Fruit fly (Drosophila melanogaster) whole organism, embryonic: ENCODE data around the gene Top3alpha.

Source experiments
- Awh ChIP-seq: fragments of 200-800 bp; sonication (Bioruptor generic); IDR thresholded peaks from 2 replicates; pipeline ENCODE4, ENCODE4 v1.3.6; 2022; ENCODE audit warnings: missing biosample characterization, missing genetic modification characterization
- CG10321 ChIP-seq: fragments of 200-800 bp; sonication (Bioruptor generic); IDR thresholded peaks from 2 replicates; pipeline ENCODE4 v1.3.6; 2022; ENCODE audit warnings: missing biosample characterization, missing genetic modification characterization
- CG10431 ChIP-seq: fragments of 200-800 bp; sonication (Bioruptor generic); optimal IDR thresholded peaks from 3 replicates; lab custom pipeline; 2018; ENCODE audit warnings: missing biosample characterization, mild to moderate bottlenecking, missing genetic modification characterization
- CG10462 ChIP-seq: fragments of 200-800 bp; sonication (Bioruptor generic); optimal IDR thresholded peaks from 2 replicates; lab custom pipeline; 2016; ENCODE audit warnings: missing biosample characterization, missing genetic modification characterization
- CG10565 ChIP-seq: fragments of 200-800 bp; sonication (Bioruptor generic); optimal IDR thresholded peaks from 3 replicates; lab custom pipeline; 2016; ENCODE audit warnings: missing biosample characterization, mild to moderate bottlenecking, missing genetic modification characterization
- CG2120 ChIP-seq: fragments of 200-800 bp; sonication (Bioruptor generic); optimal IDR thresholded peaks from 3 replicates; lab custom pipeline; 2016; ENCODE audit warnings: missing biosample characterization, missing genetic modification characterization
- CG2712 ChIP-seq: fragments of 200-800 bp; optimal IDR thresholded peaks from 3 replicates; lab custom pipeline; 2019; ENCODE audit warnings: missing biosample characterization, mild to moderate bottlenecking, missing genetic modification characterization, moderate library complexity
- CG34224 ChIP-seq: fragments of 200-800 bp; sonication (Bioruptor generic); IDR thresholded peaks from 3 replicates; pipeline ENCODE4 v1.3.6; 2022; ENCODE audit warnings: missing biosample characterization, missing genetic modification characterization; ENCODE audit not compliant: partially characterized antibody
- CG4854 ChIP-seq: fragments of 200-800 bp; sonication (Bioruptor generic); optimal IDR thresholded peaks from 2 replicates; lab custom pipeline; 2016; ENCODE audit warnings: missing biosample characterization, missing genetic modification characterization, inconsistent platforms
- CG5953 ChIP-seq: fragments of 200-800 bp; sonication (Bioruptor generic); IDR thresholded peaks from 2 replicates; pipeline ENCODE4 v1.3.6; 2022; ENCODE audit warnings: missing biosample characterization, missing genetic modification characterization
- CG6791 ChIP-seq: fragments of 200-800 bp; sonication (Bioruptor generic); IDR thresholded peaks from 3 replicates; pipeline ENCODE4 v1.3.6; 2022; ENCODE audit warnings: missing biosample characterization, missing genetic modification characterization; ENCODE audit not compliant: partially characterized antibody
- CG8478 ChIP-seq: fragments of >200 bp; optimal IDR thresholded peaks from 2 replicates; lab custom pipeline; 2018
- CG8944 ChIP-seq: fragments of 200-800 bp; sonication (Bioruptor generic); optimal IDR thresholded peaks from 3 replicates; lab custom pipeline; 2016; ENCODE audit warnings: missing biosample characterization, missing genetic modification characterization
- CG9727 ChIP-seq: fragments of 200-800 bp; sonication (Bioruptor generic); optimal IDR thresholded peaks from 3 replicates; lab custom pipeline; 2017; ENCODE audit warnings: missing biosample characterization, mild to moderate bottlenecking, missing genetic modification characterization
- CG9817 ChIP-seq: fragments of 200-800 bp; sonication (Bioruptor generic); optimal IDR thresholded peaks from 2 replicates; lab custom pipeline; 2018; ENCODE audit warnings: missing biosample characterization, mild to moderate bottlenecking, missing genetic modification characterization, moderate library complexity
- CG9932 ChIP-seq: fragments of 200-800 bp; sonication (Bioruptor generic); IDR thresholded peaks from 2 replicates; pipeline ENCODE4 v1.3.6; 2022; ENCODE audit warnings: missing biosample characterization, missing genetic modification characterization
- CoRest ChIP-seq: fragments of 200-800 bp; sonication (Bioruptor generic); optimal IDR thresholded peaks from 3 replicates; lab custom pipeline; 2018; ENCODE audit warnings: missing biosample characterization, mild to moderate bottlenecking, missing genetic modification characterization, moderate library complexity
- D19B ChIP-seq: fragments of 200-800 bp; sonication (Bioruptor generic); optimal IDR thresholded peaks from 2 replicates; lab custom pipeline; 2017; ENCODE audit warnings: missing biosample characterization, mild to moderate bottlenecking, missing genetic modification characterization
- Deaf1 ChIP-seq: fragments of 200-800 bp; optimal IDR thresholded peaks from 3 replicates; lab custom pipeline; 2019; ENCODE audit warnings: missing biosample characterization, mild to moderate bottlenecking, missing genetic modification characterization, moderate library complexity
- Dll ChIP-seq: fragments of 200-800 bp; sonication (Bioruptor generic); IDR thresholded peaks from 4 replicates; pipeline ENCODE4 v1.3.6; 2022; ENCODE audit warnings: missing biosample characterization, missing genetic modification characterization; ENCODE audit not compliant: partially characterized antibody
- Ets65A ChIP-seq: fragments of 200-800 bp; sonication (Bioruptor generic); peaks from one replicate; lab custom pipeline; 2016; ENCODE audit warnings: missing biosample characterization, missing genetic modification characterization
- H15 ChIP-seq: fragments of 200-800 bp; sonication (Bioruptor generic); IDR thresholded peaks from 3 replicates; pipeline ENCODE4 v1.3.6; 2022; ENCODE audit warnings: missing biosample characterization, missing genetic modification characterization
- HLH3B ChIP-seq: fragments of 200-800 bp; sonication (Bioruptor generic); IDR thresholded peaks from 2 replicates; pipeline ENCODE4 v1.3.6; 2022; ENCODE audit warnings: missing biosample characterization, missing genetic modification characterization
- Hmr ChIP-seq: fragments of 200-800 bp; sonication (Bioruptor generic); optimal IDR thresholded peaks from 3 replicates; lab custom pipeline; 2017; ENCODE audit warnings: mild to moderate bottlenecking, missing biosample characterization, missing genetic modification reagents, missing genetic modification characterization
- Hsf ChIP-seq: fragments of 200-800 bp; sonication (Bioruptor generic); optimal IDR thresholded peaks from 3 replicates; lab custom pipeline; 2016; ENCODE audit warnings: missing biosample characterization, missing genetic modification characterization
- Kr ChIP-seq: fragments of 200-800 bp; sonication (Bioruptor generic); optimal IDR thresholded peaks from 2 replicates; lab custom pipeline; 2017; ENCODE audit warnings: missing biosample characterization, mild to moderate bottlenecking, missing genetic modification characterization
- Med ChIP-seq: fragments of 200-800 bp; sonication (Bioruptor generic); peaks from one replicate; lab custom pipeline; 2016; ENCODE audit warnings: missing biosample characterization, missing genetic modification characterization, mild to moderate bottlenecking, inconsistent platforms, moderate library complexity
- Nf-YB ChIP-seq: fragments of 200-800 bp; sonication (Bioruptor generic); optimal IDR thresholded peaks from 3 replicates; lab custom pipeline; 2019; ENCODE audit warnings: missing biosample characterization, mild to moderate bottlenecking, missing genetic modification characterization, moderate library complexity
- Optix ChIP-seq: fragments of 200-800 bp; sonication (Bioruptor generic); IDR thresholded peaks from 3 replicates; pipeline ENCODE4 v1.3.6; 2022; ENCODE audit warnings: missing biosample characterization, missing genetic modification characterization
- Poxn ChIP-seq: fragments of 200-800 bp; sonication (Bioruptor generic); IDR thresholded peaks from 2 replicates; pipeline ENCODE4 v1.3.6; 2022; ENCODE audit warnings: missing biosample characterization, missing genetic modification characterization
- Ptx1 ChIP-seq: fragments of 200-800 bp; sonication (Bioruptor generic); IDR thresholded peaks from 2 replicates; pipeline ENCODE4 v1.3.6; 2022; ENCODE audit warnings: missing biosample characterization, missing genetic modification characterization
- Rfx ChIP-seq: fragments of 200-800 bp; sonication (Bioruptor generic); IDR thresholded peaks from 2 replicates; pipeline ENCODE4 v1.3.6; 2022; ENCODE audit warnings: missing biosample characterization, missing genetic modification characterization
- Sox102F ChIP-seq: fragments of 200-800 bp; sonication (Bioruptor generic); optimal IDR thresholded peaks from 2 replicates; lab custom pipeline; 2018; ENCODE audit warnings: missing biosample characterization, mild to moderate bottlenecking, missing genetic modification characterization, moderate library complexity
- Sry-β ChIP-seq: fragments of 200-800 bp; sonication (Bioruptor generic); optimal IDR thresholded peaks from 2 replicates; lab custom pipeline; 2018; ENCODE audit warnings: missing biosample characterization, mild to moderate bottlenecking, missing genetic modification characterization, moderate library complexity
- Taf1 ChIP-seq: fragments of 200-800 bp; sonication (Bioruptor generic); IDR thresholded peaks from 2 replicates; pipeline ENCODE4 v1.3.6; 2022; ENCODE audit warnings: missing biosample characterization, missing genetic modification characterization
- Trl ChIP-seq, 3 experiments: fragments of >200 bp in 2 of 3; fragments of 200-800 bp in 1 of 3; sonication (Bioruptor generic) in 1 of 3; optimal IDR thresholded peaks; 2 replicates in 1 of 3; 3 replicates in 2 of 3; lab custom pipeline; 2016 to 2017; ENCODE audit warnings: missing biosample characterization in 1 of 3, missing genetic modification characterization in 1 of 3
- Xrp1 ChIP-seq: fragments of 200-800 bp; sonication (Bioruptor generic); IDR thresholded peaks from 2 replicates; pipeline ENCODE4 v1.3.6; 2022; ENCODE audit warnings: missing biosample characterization, missing genetic modification characterization
- abd-A ChIP-seq: fragments of 200-800 bp; sonication (Bioruptor generic); optimal IDR thresholded peaks from 3 replicates; lab custom pipeline; 2019; ENCODE audit warnings: missing biosample characterization, mild to moderate bottlenecking, missing genetic modification characterization, moderate library complexity
- ase ChIP-seq: fragments of 200-800 bp; sonication (Bioruptor generic); IDR thresholded peaks from 3 replicates; pipeline ENCODE4 v1.3.6; 2022; ENCODE audit warnings: missing biosample characterization, missing genetic modification characterization
- bowl ChIP-seq: fragments of 200-800 bp; sonication (Bioruptor generic); IDR thresholded peaks from 2 replicates; pipeline ENCODE4 v1.3.6; 2022; ENCODE audit warnings: missing biosample characterization, missing genetic modification characterization
- en ChIP-seq: fragments of 200-800 bp; sonication (Bioruptor generic); optimal IDR thresholded peaks from 2 replicates; lab custom pipeline; 2016; ENCODE audit warnings: missing biosample characterization, missing genetic modification characterization
- fd102C ChIP-seq: fragments of 200-800 bp; sonication (Bioruptor generic); optimal IDR thresholded peaks from 2 replicates; lab custom pipeline; 2018; ENCODE audit warnings: missing biosample characterization, mild to moderate bottlenecking, missing genetic modification characterization, moderate library complexity
- ftz-f1 ChIP-seq: fragments of 200-800 bp; sonication (Bioruptor generic); optimal IDR thresholded peaks from 2 replicates; lab custom pipeline; 2016; ENCODE audit warnings: missing biosample characterization, missing genetic modification characterization
- hth ChIP-seq: fragments of >200 bp; optimal IDR thresholded peaks from 2 replicates; lab custom pipeline; 2017; ENCODE audit warnings: inconsistent platforms
- nerfin-1 ChIP-seq: fragments of 200-800 bp; sonication (Bioruptor generic); optimal IDR thresholded peaks from 3 replicates; lab custom pipeline; 2019; ENCODE audit warnings: missing biosample characterization, mild to moderate bottlenecking, missing genetic modification characterization, moderate library complexity
- pros ChIP-seq: fragments of 200-800 bp; sonication (Bioruptor generic); optimal IDR thresholded peaks from 3 replicates; lab custom pipeline; 2019; ENCODE audit warnings: missing biosample characterization, mild to moderate bottlenecking, missing genetic modification characterization, moderate library complexity
- pzg ChIP-seq: fragments of 200-800 bp; sonication (Bioruptor generic); optimal IDR thresholded peaks from 3 replicates; lab custom pipeline; 2018; ENCODE audit warnings: missing biosample characterization, mild to moderate bottlenecking, missing genetic modification characterization, moderate library complexity
- sens ChIP-seq: fragments of 200-800 bp; sonication (Bioruptor generic); peaks from one replicate; lab custom pipeline; 2016; ENCODE audit warnings: missing biosample characterization, missing genetic modification characterization
- sr ChIP-seq: fragments of 200-800 bp; sonication (Bioruptor generic); IDR thresholded peaks from 3 replicates; pipeline ENCODE4 v1.3.6; 2022; ENCODE audit warnings: missing biosample characterization, missing genetic modification characterization
- sug ChIP-seq: fragments of 200-800 bp; optimal IDR thresholded peaks from 2 replicates; lab custom pipeline; 2019; ENCODE audit warnings: missing biosample characterization, mild to moderate bottlenecking, missing genetic modification characterization, moderate library complexity
- tll ChIP-seq, 2 experiments: fragments of 200-800 bp in 1 of 2; fragments of >200 bp in 1 of 2; sonication (Bioruptor generic) in 1 of 2; optimal IDR thresholded peaks; 2 replicates each; lab custom pipeline; 2017 to 2019; ENCODE audit warnings: missing biosample characterization in 2 of 2, missing genetic modification characterization in 2 of 2, mild to moderate bottlenecking in 1 of 2, moderate library complexity in 1 of 2
- zen ChIP-seq: fragments of 200-800 bp; sonication (Bioruptor generic); optimal IDR thresholded peaks from 3 replicates; lab custom pipeline; 2018; ENCODE audit warnings: missing biosample characterization, mild to moderate bottlenecking, missing genetic modification characterization, moderate library complexity

Top3alpha gene

DNA sequence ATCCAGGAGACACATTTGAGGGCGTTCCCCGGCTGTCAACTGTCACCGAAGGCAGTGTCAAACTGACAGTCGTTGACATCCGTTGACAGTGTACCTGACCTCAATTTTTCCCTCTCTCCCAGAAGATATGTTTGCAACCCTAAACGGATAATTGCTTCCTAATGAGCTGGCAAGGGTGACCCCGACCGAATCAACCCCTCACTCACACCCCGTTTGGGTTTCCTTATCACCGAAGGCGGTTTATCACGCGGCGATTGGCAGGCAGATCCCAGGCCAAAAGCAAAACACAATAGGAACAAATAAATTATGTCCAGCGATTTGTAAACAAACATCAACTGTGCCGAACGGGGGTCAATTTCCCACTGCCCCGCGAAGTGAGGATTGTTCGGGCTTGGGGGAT is 38.6 kb upstream of the Top3alpha start:
- TF ChIP-seq Ptx1 (GFP tag; lab: Robert Waterston, UW) (no peak), Sox102F (no peak), sr (no peak), Awh (GFP tag; lab: Robert Waterston, UW) (no peak), Xrp1 (GFP tag; lab: Robert Waterston, UW) (no peak), Kr (GFP tag; lab: Kevin White, UChicago) (peak; percentile 52), ase (GFP tag; lab: Robert Waterston, UW) (no peak), tll (GFP tag; optimal IDR thresholded peaks at IDR 0.05; lab: Kevin White, UChicago) (peak in 1 of 2 experiments; percentile 40), CG2712 (tag; lab: Kevin White, UChicago) (no peak), Med (GFP tag; lab: Kevin White, UChicago) (no peak), CG4854 (GFP tag; lab: Kevin White, UChicago) (no peak), Hmr (no peak), pros (GFP tag; lab: Kevin White, UChicago) (peak; percentile 84), zen (tag; lab: Kevin White, UChicago) (peak; percentile 34), HLH3B (GFP tag; lab: Robert Waterston, UW) (no peak), hth (lab: Kevin White, UChicago) (peak; percentile 1), fd102C (GFP tag; lab: Kevin White, UChicago) (no peak), en (GFP tag; lab: Kevin White, UChicago) (no peak), Ets65A (GFP tag; lab: Kevin White, UChicago) (peak; percentile 2), CG10321 (no peak), CG9727 (GFP tag; lab: Kevin White, UChicago) (no peak), Poxn (GFP tag; lab: Robert Waterston, UW) (no peak), Sry-β (no peak), Nf-YB (GFP tag; lab: Kevin White, UChicago) (peak; percentile 5), H15 (GFP tag; lab: Robert Waterston, UW) (no peak), CG10431 (GFP tag; lab: Kevin White, UChicago) (no peak), nerfin-1 (peak; percentile 14), sens (GFP tag; lab: Kevin White, UChicago) (no peak), D19B (GFP tag; lab: Kevin White, UChicago) (no peak)

DNA sequence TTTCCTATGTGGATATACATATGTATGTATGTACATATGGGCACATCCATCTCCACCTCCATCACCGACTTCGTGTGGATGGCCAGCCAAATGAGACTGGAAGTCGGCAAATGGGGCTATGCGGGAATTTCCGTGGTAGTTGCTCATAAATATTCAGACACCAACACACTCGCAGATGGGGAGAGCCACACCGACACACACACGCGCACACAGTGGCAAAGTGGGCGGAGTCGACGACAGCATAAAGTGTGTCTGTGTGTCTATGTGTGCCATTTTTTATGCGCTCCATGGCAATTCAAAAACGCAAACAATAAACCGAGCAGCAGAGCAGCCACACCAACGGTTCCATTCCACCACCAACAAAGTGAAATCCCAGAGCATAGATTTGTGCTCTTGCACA is 35.1 kb upstream of the Top3alpha start:
- TF ChIP-seq Hsf (no peak), Dll (GFP tag; lab: Robert Waterston, UW) (no peak), CG10462 (no peak), CoRest (tag; lab: Kevin White, UChicago) (no peak), bowl (GFP tag; lab: Robert Waterston, UW) (no peak), pzg (no peak), sr (no peak; the same call in 2 of the 3 replicates), CG8944 (GFP tag; lab: Kevin White, UChicago) (no peak), CG2120 (GFP tag; lab: Kevin White, UChicago) (no peak), CG10565 (GFP tag; lab: Kevin White, UChicago) (no peak), sug (no peak), Trl (optimal IDR thresholded peaks at IDR 0.05; lab: Kevin White, UChicago) (peak in 1 of 2 experiments; percentile 7), Trl (GFP tag; optimal IDR thresholded peaks at IDR 0.05; lab: Kevin White, UChicago) (no peak), CG34224 (no peak), Nf-YB (GFP tag; lab: Kevin White, UChicago) (peak; percentile 84), Taf1 (GFP tag; lab: Robert Waterston, UW) (no peak), CG9932 (0 out of 2 replicates have a peak, but pooled peaks have one; percentile 31), Rfx (GFP tag; lab: Robert Waterston, UW) (0 out of 2 replicates have a peak, but pooled peaks have one; percentile 20), CG9817 (tag; lab: Kevin White, UChicago) (no peak), ftz-f1 (GFP tag; lab: Kevin White, UChicago) (no peak), Deaf1 (tag; lab: Kevin White, UChicago) (peak; percentile 76), abd-A (tag; lab: Kevin White, UChicago) (peak; percentile 73), CG5953 (GFP tag; lab: Robert Waterston, UW) (no peak), CG6791 (0 out of 3 replicates have a peak, but pooled peaks have one; percentile 15), CG8478 (lab: Kevin White, UChicago) (peak; percentile 45), Optix (GFP tag; lab: Robert Waterston, UW) (no peak)
